Worm (Caenorhabditis elegans) whole organism, L4 larva: ENCODE results near the gene cut-5.
A peak's percentile ranks its signal among the peaks of the same experiment; 100 is the strongest.

ENCODE experiments used
- F26F4.8 ChIP-seq: fragments of 200-800 bp; sonication (Bioruptor generic); conservative IDR thresholded peaks from 2 replicates; pipeline ENCODE4 v1.3.6; 2022; ENCODE audit warnings: missing genetic modification characterization, missing compliant biosample characterization
- F37D6.2 ChIP-seq: sonication (generic microtip); optimal IDR thresholded peaks from 2 replicates; lab custom pipeline; 2016; ENCODE audit warnings: mild to moderate bottlenecking, missing genetic modification characterization, missing compliant biosample characterization
- F49E8.2 ChIP-seq: sonication (generic microtip); optimal IDR thresholded peaks from 2 replicates; lab custom pipeline; 2016; ENCODE audit warnings: missing compliant biosample characterization, mild to moderate bottlenecking, missing genetic modification characterization, borderline replicate concordance
- Y105C5A.15 ChIP-seq: fragments of 200-800 bp; sonication (Bioruptor generic); IDR thresholded peaks from 2 replicates; pipeline ENCODE4 v1.3.6; 2022; ENCODE audit warnings: missing genetic modification characterization, missing compliant biosample characterization
- Y5F2A.4 ChIP-seq: fragments of 200-800 bp; sonication (Bioruptor generic); optimal IDR thresholded peaks from 2 replicates; lab custom pipeline; 2018; ENCODE audit warnings: mild to moderate bottlenecking, missing genetic modification characterization, missing compliant biosample characterization
- Y75B8A.6 ChIP-seq: fragments of 200-800 bp; sonication (Bioruptor generic); IDR thresholded peaks from 2 replicates; pipeline ENCODE4 v1.3.6; 2022; ENCODE audit warnings: missing genetic modification reagents, missing genetic modification characterization, missing compliant biosample characterization
- ZK337.2 ChIP-seq: fragments of 200-800 bp; sonication (Bioruptor generic); IDR thresholded peaks from 2 replicates; pipeline ENCODE4 v1.3.6; 2022; ENCODE audit warnings: missing genetic modification reagents, missing genetic modification characterization, missing compliant biosample characterization
- ceh-20 ChIP-seq: fragments of 200-800 bp; sonication (Bioruptor generic); IDR thresholded peaks from 2 replicates; pipeline ENCODE4 v1.3.6; 2022; ENCODE audit warnings: missing genetic modification reagents, missing genetic modification characterization, missing compliant biosample characterization
- ceh-32 ChIP-seq: sonication (generic microtip); optimal IDR thresholded peaks from 2 replicates; lab custom pipeline; 2016; ENCODE audit warnings: mild to moderate bottlenecking, missing genetic modification characterization, missing compliant biosample characterization; ENCODE audit not compliant: poor library complexity
- ceh-62 ChIP-seq: sonication (generic microtip); optimal IDR thresholded peaks from 2 replicates; lab custom pipeline; 2017; ENCODE audit warnings: missing biosample characterization, missing genetic modification characterization
- ces-1 ChIP-seq: fragments of 150-350 bp; sonication (generic microtip); optimal IDR thresholded peaks from 4 replicates; lab custom pipeline; 2014; ENCODE audit warnings: missing biosample characterization, missing genetic modification reagents, missing genetic modification characterization
- ctbp-1 ChIP-seq: fragments of 200-800 bp; sonication (Bioruptor generic); IDR thresholded peaks from 2 replicates; pipeline ENCODE4 v1.3.6; 2022; ENCODE audit warnings: missing genetic modification reagents, missing genetic modification characterization, missing compliant biosample characterization
- daf-16 ChIP-seq, 3 experiments: sonication (generic microtip); optimal IDR thresholded peaks; 2 replicates each; lab custom pipeline; 2016 to 2017; ENCODE audit warnings: missing genetic modification characterization in 3 of 3, missing genetic modification reagents in 3 of 3, mild to moderate bottlenecking in 2 of 3, missing compliant biosample characterization in 2 of 3, missing biosample characterization in 1 of 3, moderate library complexity in 1 of 3
- daf-8 ChIP-seq: fragments of 200-800 bp; sonication (Bioruptor generic); IDR thresholded peaks from 2 replicates; pipeline ENCODE4 v1.3.6; 2022; ENCODE audit warnings: missing genetic modification characterization, missing compliant biosample characterization
- dmd-6 ChIP-seq: fragments of 200-800 bp; sonication (Bioruptor generic); IDR thresholded peaks from 2 replicates; pipeline ENCODE4 v1.3.6; 2022; ENCODE audit warnings: missing genetic modification reagents, missing genetic modification characterization, missing compliant biosample characterization
- dmd-9 ChIP-seq: fragments of 200-800 bp; sonication (Bioruptor generic); IDR thresholded peaks from 2 replicates; pipeline ENCODE4 v1.3.6; 2022; ENCODE audit warnings: missing genetic modification reagents, missing genetic modification characterization, missing compliant biosample characterization
- duxl-1 ChIP-seq: sonication (generic microtip); optimal IDR thresholded peaks from 2 replicates; lab custom pipeline; 2016; ENCODE audit warnings: mild to moderate bottlenecking, missing genetic modification characterization, moderate library complexity, missing compliant biosample characterization; ENCODE audit not compliant: poor library complexity
- dve-1 ChIP-seq: sonication (generic microtip); optimal IDR thresholded peaks from 2 replicates; lab custom pipeline; 2017; ENCODE audit warnings: antibody characterized with exemption, mild to moderate bottlenecking, missing genetic modification characterization, missing compliant biosample characterization; ENCODE audit not compliant: insufficient read depth
- egl-27 ChIP-seq: sonication (generic microtip); optimal IDR thresholded peaks from 3 replicates; lab custom pipeline; 2017; ENCODE audit warnings: missing biosample characterization, missing genetic modification reagents, missing genetic modification characterization
- fkh-10 ChIP-seq: fragments of 150-350 bp; optimal IDR thresholded peaks from 2 replicates; lab custom pipeline; 2014; ENCODE audit warnings: missing biosample characterization, missing genetic modification reagents, missing genetic modification characterization
- hif-1 ChIP-seq, 2 experiments: sonication (generic microtip); optimal IDR thresholded peaks; 2 replicates each; lab custom pipeline; 2016 to 2017; ENCODE audit warnings: missing compliant biosample characterization in 2 of 2, missing genetic modification characterization in 2 of 2, missing genetic modification reagents in 2 of 2, missing genotype in 2 of 2, mild to moderate bottlenecking in 1 of 2
- hlh-11 ChIP-seq: fragments of 200-800 bp; sonication (Bioruptor generic); optimal IDR thresholded peaks from 2 replicates; lab custom pipeline; 2018; ENCODE audit warnings: mild to moderate bottlenecking, missing genetic modification characterization, missing compliant biosample characterization
- hlh-30 ChIP-seq: sonication (generic microtip); optimal IDR thresholded peaks from 2 replicates; lab custom pipeline; 2017; ENCODE audit warnings: antibody characterized with exemption, mild to moderate bottlenecking, missing genetic modification characterization, missing compliant biosample characterization; ENCODE audit not compliant: insufficient read depth
- jun-1 ChIP-seq: fragments of 150-350 bp; optimal IDR thresholded peaks from 2 replicates; lab custom pipeline; 2014; ENCODE audit warnings: missing biosample characterization, missing genetic modification reagents, missing genetic modification characterization
- lin-39 ChIP-seq: fragments of 150-350 bp; optimal IDR thresholded peaks from 2 replicates; lab custom pipeline; 2014; ENCODE audit warnings: missing biosample characterization, missing genetic modification reagents, missing genetic modification characterization
- madf-5 ChIP-seq, 2 experiments: fragments of 200-800 bp; sonication (Bioruptor generic); IDR thresholded peaks; 2 replicates each; pipeline ENCODE4 v1.3.6; 2022; ENCODE audit warnings: missing compliant biosample characterization in 2 of 2, missing genetic modification characterization in 2 of 2
- madf-9 ChIP-seq: fragments of 200-800 bp; sonication (Bioruptor generic); conservative IDR thresholded peaks from 2 replicates; pipeline ENCODE4 v1.3.6; 2022; ENCODE audit warnings: missing genetic modification reagents, missing genetic modification characterization, missing compliant biosample characterization
- mdl-1 ChIP-seq, 2 experiments: fragments of 150-350 bp in 1 of 2; sonication (generic microtip) in 1 of 2; optimal IDR thresholded peaks; 2 replicates each; lab custom pipeline; 2014 to 2017; ENCODE audit warnings: missing biosample characterization in 2 of 2, missing genetic modification characterization in 2 of 2
- mdt-29 ChIP-seq: fragments of 200-800 bp; sonication (Bioruptor generic); IDR thresholded peaks from 2 replicates; pipeline ENCODE4 v1.3.6; 2022; ENCODE audit warnings: missing genetic modification reagents, missing genetic modification characterization, missing compliant biosample characterization
- mep-1 ChIP-seq: fragments of 150-350 bp; sonication (generic microtip); optimal IDR thresholded peaks from 3 replicates; lab custom pipeline; 2014; ENCODE audit warnings: missing biosample characterization, missing genetic modification characterization
- mes-2 ChIP-seq: sonication (generic microtip); optimal IDR thresholded peaks from 2 replicates; lab custom pipeline; 2016; ENCODE audit warnings: missing genotype, mild to moderate bottlenecking, missing genetic modification characterization, missing compliant biosample characterization; ENCODE audit not compliant: poor library complexity, severe bottlenecking
- mxl-3 ChIP-seq: fragments of 200-800 bp; sonication (Bioruptor generic); optimal IDR thresholded peaks from 2 replicates; lab custom pipeline; 2018; ENCODE audit warnings: mild to moderate bottlenecking, missing genetic modification characterization, missing compliant biosample characterization
- nhr-10 ChIP-seq: fragments of 150-350 bp; optimal IDR thresholded peaks from 2 replicates; lab custom pipeline; 2014; ENCODE audit warnings: missing biosample characterization, missing genetic modification characterization
- nhr-102 ChIP-seq: sonication (generic microtip); optimal IDR thresholded peaks from 2 replicates; lab custom pipeline; 2016; ENCODE audit warnings: mild to moderate bottlenecking, missing genetic modification characterization, moderate library complexity, missing compliant biosample characterization
- nhr-25 ChIP-seq: sonication (generic microtip); optimal IDR thresholded peaks from 2 replicates; lab custom pipeline; 2017; ENCODE audit warnings: missing genetic modification characterization, mild to moderate bottlenecking, missing compliant biosample characterization, antibody characterized with exemption, moderate library complexity, borderline replicate concordance; ENCODE audit not compliant: insufficient read depth
- nhr-28 ChIP-seq: fragments of 150-350 bp; optimal IDR thresholded peaks from 2 replicates; lab custom pipeline; 2014; ENCODE audit warnings: missing biosample characterization, missing genetic modification characterization
- pqm-1 ChIP-seq: sonication (generic microtip); optimal IDR thresholded peaks from 2 replicates; lab custom pipeline; 2017; ENCODE audit warnings: missing biosample characterization, missing genetic modification characterization
- sdz-12 ChIP-seq: fragments of 200-800 bp; sonication (Bioruptor generic); optimal IDR thresholded peaks from 2 replicates; lab custom pipeline; 2018; ENCODE audit warnings: mild to moderate bottlenecking, missing genetic modification characterization, missing compliant biosample characterization
- snpc-4 ChIP-seq: fragments of 150-350 bp; optimal IDR thresholded peaks from 2 replicates; lab custom pipeline; 2014; ENCODE audit warnings: missing biosample characterization, missing genetic modification characterization
- tag-97 ChIP-seq: fragments of 200-800 bp; sonication (Bioruptor generic); IDR thresholded peaks from 2 replicates; pipeline ENCODE4 v1.3.6; 2022; ENCODE audit warnings: missing genetic modification characterization, missing compliant biosample characterization
- unc-62 ChIP-seq, 3 experiments: fragments of 150-350 bp in 1 of 3; sonication (generic microtip); optimal IDR thresholded peaks in 2 of 3; peaks in 1 of 3; 1 replicate in 1 of 3; 2 replicates in 2 of 3; lab custom pipeline; 2014 to 2017; ENCODE audit warnings: missing biosample characterization in 3 of 3, missing genetic modification characterization in 3 of 3, missing genetic modification reagents in 3 of 3, missing genotype in 1 of 3
- vab-7 ChIP-seq: fragments of 200-800 bp; sonication (Bioruptor generic); IDR thresholded peaks from 2 replicates; pipeline ENCODE4 v1.3.6; 2022; ENCODE audit warnings: missing genetic modification reagents, missing genetic modification characterization, missing compliant biosample characterization
- zfp-3 ChIP-seq: fragments of 200-800 bp; sonication (Bioruptor generic); conservative IDR thresholded peaks from 2 replicates; pipeline ENCODE4 v1.3.6; 2022; ENCODE audit warnings: missing genetic modification reagents, missing genetic modification characterization, missing compliant biosample characterization
- zip-2 ChIP-seq: fragments of 150-350 bp; optimal IDR thresholded peaks from 2 replicates; lab custom pipeline; 2014; ENCODE audit warnings: missing biosample characterization, missing genetic modification characterization
- ztf-11 ChIP-seq: fragments of 150-350 bp; optimal IDR thresholded peaks from 2 replicates; lab custom pipeline; 2014; ENCODE audit warnings: missing biosample characterization, missing genetic modification characterization

cut-5 gene

DNA sequence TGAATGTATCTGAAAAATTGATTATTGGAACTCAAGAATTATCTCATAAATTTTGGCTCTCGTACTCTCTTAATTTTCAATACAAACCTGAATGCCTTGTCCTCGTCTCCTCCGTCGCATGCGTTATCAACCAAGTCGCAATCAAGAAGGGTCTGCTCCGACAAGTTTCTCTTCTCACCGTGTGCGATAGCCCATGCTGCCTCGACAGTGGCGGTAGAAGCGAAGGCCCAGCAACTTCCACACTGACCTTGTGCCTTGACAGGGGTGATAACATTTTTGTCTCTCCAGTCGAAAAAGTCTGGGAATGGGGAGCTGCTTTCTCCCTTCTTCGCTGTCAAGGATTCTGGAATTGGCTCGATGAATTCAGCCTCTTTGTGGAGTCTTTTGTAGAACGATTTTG is 2.0 kb upstream of the cut-5 start:
- peak; percentile 41; the same call in 1 of the 2 replicates for TF ChIP-seq dmd-6 (GFP tag; lab: Robert Waterston, UW)
- TF ChIP-seq hlh-11: peak; percentile 46
- TF ChIP-seq pqm-1 (tag; lab: Kevin White, UChicago): peak; percentile 72
- no peak for TF ChIP-seq daf-16 (GFP tag; optimal IDR thresholded peaks at IDR 0.05; lab: Kevin White, UChicago)
- peak; percentile 34 for TF ChIP-seq daf-16 (tag; optimal IDR thresholded peaks at IDR 0.05; lab: Kevin White, UChicago)
- peak in 1 of 2 experiments; percentile 26 for TF ChIP-seq unc-62 (GFP tag; optimal IDR thresholded peaks at IDR 0.05 in 1 of 2; lab: Kevin White, UChicago)
- no peak for TF ChIP-seq unc-62 (tag; optimal IDR thresholded peaks at IDR 0.05; lab: Kevin White, UChicago)
- no peak for TF ChIP-seq madf-9 (GFP tag; lab: Robert Waterston, UW)
- peak; percentile 20 for TF ChIP-seq mxl-3
- TF ChIP-seq madf-5 (GFP tag; IDR thresholded peaks at IDR 0.05; lab: Robert Waterston, UW): no peak
- TF ChIP-seq mes-2 (tag; lab: Kevin White, UChicago): no peak
- TF ChIP-seq nhr-10 (tag; lab: Kevin White, UChicago): peak; percentile 17
- no peak for TF ChIP-seq nhr-28 (tag; lab: Kevin White, UChicago)
- TF ChIP-seq ceh-62 (tag; lab: Kevin White, UChicago): no peak
- TF ChIP-seq, all 104 proteins: peak for 7

DNA sequence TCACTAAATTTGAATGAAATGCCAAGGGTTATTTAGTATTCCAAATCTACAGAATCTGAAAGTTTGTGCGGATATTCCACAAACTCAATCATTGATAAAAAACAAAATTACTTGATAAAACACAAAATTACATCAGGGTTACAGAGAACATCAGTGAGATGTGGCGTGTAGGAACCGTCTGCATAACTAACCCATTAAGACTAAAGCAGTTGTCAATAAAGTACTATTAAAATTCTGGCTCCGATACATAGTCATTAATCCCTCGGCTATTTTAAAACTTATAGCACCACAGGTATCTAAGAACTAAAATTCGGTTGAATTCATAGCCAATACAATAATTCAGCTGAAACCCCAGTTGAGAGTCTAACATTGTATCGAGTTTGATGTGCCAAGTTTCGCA is 761 bp upstream of the cut-5 start:
- no peak for TF ChIP-seq snpc-4 (tag; lab: Kevin White, UChicago)
- TF ChIP-seq dmd-9: no peak
- TF ChIP-seq zfp-3 (GFP tag; lab: Robert Waterston, UW): peak; percentile 79; the same call in 1 of the 2 replicates
- no peak for TF ChIP-seq hlh-30 (tag; lab: Kevin White, UChicago)
- no peak for TF ChIP-seq ZK337.2
- no peak for TF ChIP-seq hif-1 (tag; optimal IDR thresholded peaks at IDR 0.05; lab: Kevin White, UChicago)
- no peak for TF ChIP-seq ztf-11 (tag; lab: Kevin White, UChicago)
- no peak for TF ChIP-seq F37D6.2
- TF ChIP-seq lin-39 (tag; lab: Kevin White, UChicago): no peak
- no peak for TF ChIP-seq ceh-20 (GFP tag; lab: Robert Waterston, UW)
- TF ChIP-seq egl-27: no peak
- TF ChIP-seq duxl-1 (tag; lab: Kevin White, UChicago): no peak
- TF ChIP-seq mep-1 (tag; lab: Kevin White, UChicago): peak; percentile 63
- no peak for TF ChIP-seq Y75B8A.6 (GFP tag; lab: Robert Waterston, UW)
- no peak for TF ChIP-seq pqm-1 (tag; lab: Kevin White, UChicago)
- no peak for TF ChIP-seq Y5F2A.4 (GFP tag; lab: Kevin White, UChicago)
- TF ChIP-seq jun-1 (tag; lab: Kevin White, UChicago): no peak
- no peak for TF ChIP-seq mdt-29 (GFP tag; lab: Robert Waterston, UW)
- TF ChIP-seq hlh-11: peak; percentile 20
- TF ChIP-seq vab-7 (GFP tag; lab: Robert Waterston, UW): no peak
- peak; percentile 56 for TF ChIP-seq dve-1 (tag; lab: Kevin White, UChicago)
- no peak for TF ChIP-seq F26F4.8
- TF ChIP-seq ctbp-1 (GFP tag; lab: Robert Waterston, UW): no peak
- TF ChIP-seq mdl-1 (tag; optimal IDR thresholded peaks at IDR 0.05; lab: Kevin White, UChicago): no peak
- no peak for TF ChIP-seq Y105C5A.15
- TF ChIP-seq nhr-102 (tag; lab: Kevin White, UChicago): no peak
- TF ChIP-seq zip-2 (tag; lab: Kevin White, UChicago): no peak
- TF ChIP-seq ceh-62 (tag; lab: Kevin White, UChicago): no peak
- TF ChIP-seq nhr-25: no peak
- TF ChIP-seq F49E8.2 (tag; lab: Kevin White, UChicago): no peak
- no peak for TF ChIP-seq mes-2 (tag; lab: Kevin White, UChicago)
- no peak for TF ChIP-seq ces-1 (GFP tag; lab: Kevin White, UChicago)
- TF ChIP-seq madf-9 (GFP tag; lab: Robert Waterston, UW): no peak
- no peak for TF ChIP-seq sdz-12
- no peak for TF ChIP-seq nhr-28 (tag; lab: Kevin White, UChicago)
- no peak for TF ChIP-seq fkh-10
- no peak for TF ChIP-seq mxl-3
- no peak for TF ChIP-seq tag-97 (GFP tag; lab: Robert Waterston, UW)
- TF ChIP-seq daf-8: no peak
- TF ChIP-seq unc-62 (GFP tag; optimal IDR thresholded peaks at IDR 0.05 in 1 of 2; lab: Kevin White, UChicago): no peak
- TF ChIP-seq unc-62 (tag; optimal IDR thresholded peaks at IDR 0.05; lab: Kevin White, UChicago): no peak
- no peak for TF ChIP-seq ceh-32 (tag; lab: Kevin White, UChicago)
